Fruit fly (Drosophila melanogaster): ENCODE data around the gene Ubx.

Gene Ubx

dm6 chr3R:16614241-16614640 lies 120.0 kb downstream of the Ubx start, which contains the start of gene CG10340 (continued):
- TF ChIP-seq CG32532 (GFP tag; IDR thresholded peaks at IDR 0.05) (0 out of 2 replicates have a peak, but pooled peaks have one; percentile 39), Dll (GFP tag; IDR thresholded peaks at IDR 0.05; ENCODE audit: partially characterized antibody) (peak; percentile 87), Dbx (GFP tag; IDR thresholded peaks at IDR 0.05) (peak; percentile 43; the same call in 1 of the 3 replicates), onecut (GFP tag; IDR thresholded peaks at IDR 0.05) (peak; percentile 71), CG7786 (GFP tag; optimal IDR thresholded peaks at IDR 0.05) (no peak), amos (GFP tag; IDR thresholded peaks at IDR 0.05; ENCODE audit: partially characterized antibody) (peak; percentile 83), slbo (GFP tag; IDR thresholded peaks at IDR 0.05) (peak; percentile 45; the same call in 1 of the 2 replicates), pzg (GFP tag; optimal IDR thresholded peaks at IDR 0.05) (peak; percentile 59), CG30403 (GFP tag; optimal IDR thresholded peaks at IDR 0.05) (peak; percentile 9), bbx (GFP tag; IDR thresholded peaks at IDR 0.05; ENCODE audit: partially characterized antibody) (peak; percentile 85), tna (GFP tag; IDR thresholded peaks at IDR 0.05; ENCODE audit: partially characterized antibody) (peak; percentile 18; the same call in 1 of the 2 replicates), CG34224 (GFP tag; IDR thresholded peaks at IDR 0.05; ENCODE audit: partially characterized antibody) (peak; percentile 84), luna (GFP tag; optimal IDR thresholded peaks at IDR 0.05) (no peak), al (GFP tag; IDR thresholded peaks at IDR 0.05) (0 out of 2 replicates have a peak, but pooled peaks have one; percentile 7), Rfx (GFP tag; IDR thresholded peaks at IDR 0.05) (peak; percentile 65), ranshi (GFP tag; IDR thresholded peaks at IDR 0.05) (no peak), CG16813 (GFP tag; IDR thresholded peaks at IDR 0.05; ENCODE audit: partially characterized antibody) (peak; percentile 80), CG12236 (GFP tag; optimal IDR thresholded peaks at IDR 0.05) (no peak), CG7839 (tag; optimal IDR thresholded peaks at IDR 0.05) (no peak), nmo (GFP tag; optimal IDR thresholded peaks at IDR 0.05) (peak; percentile 49), inv (GFP tag; IDR thresholded peaks at IDR 0.05; ENCODE audit: partially characterized antibody) (peak; percentile 66), mam (GFP tag; optimal IDR thresholded peaks at IDR 0.05) (peak; percentile 4), prd (optimal IDR thresholded peaks at IDR 0.05) (no peak), prd (GFP tag; IDR thresholded peaks at IDR 0.05) (peak; percentile 30; the same call in 1 of the 3 replicates), CG12659 (GFP tag; optimal IDR thresholded peaks at IDR 0.05) (peak; percentile 45), BEAF-32 (GFP tag; optimal IDR thresholded peaks at IDR 0.05) (peak; percentile 81), Scr (GFP tag; IDR thresholded peaks at IDR 0.05; ENCODE audit: partially characterized antibody) (peak; percentile 83), CG9437 (GFP tag; optimal IDR thresholded peaks at IDR 0.05) (no peak), CG7987 (GFP tag; optimal IDR thresholded peaks at IDR 0.05) (no peak), Xbp1 (GFP tag; optimal IDR thresholded peaks at IDR 0.05) (peak; percentile 18), CG13424 (tag; optimal IDR thresholded peaks at IDR 0.05) (peak; percentile 11), CG15696 (tag; optimal IDR thresholded peaks at IDR 0.05) (peak; percentile 11), nerfin-2 (GFP tag; IDR thresholded peaks at IDR 0.05; ENCODE audit: partially characterized antibody) (peak; percentile 59), CG14710 (tag; optimal IDR thresholded peaks at IDR 0.05) (peak; percentile 51), Dp (GFP tag; optimal IDR thresholded peaks at IDR 0.05) (peak; percentile 78), CG15601 (tag; optimal IDR thresholded peaks at IDR 0.05) (peak; percentile 33), lilli (GFP tag; optimal IDR thresholded peaks at IDR 0.05) (peak; percentile 31), CG11247 (GFP tag; IDR thresholded peaks at IDR 0.05) (no peak), ewg (GFP tag; optimal IDR thresholded peaks at IDR 0.05) (peak; percentile 91), Opbp (GFP tag; IDR thresholded peaks at IDR 0.05; ENCODE audit: partially characterized antibody) (peak; percentile 87), CG13775 (GFP tag; optimal IDR thresholded peaks at IDR 0.05) (peak; percentile 31), zen2 (GFP tag; IDR thresholded peaks at IDR 0.05; ENCODE audit: partially characterized antibody) (peak; percentile 77), Hmr (GFP tag; optimal IDR thresholded peaks at IDR 0.05) (no peak), ssp (GFP tag; IDR thresholded peaks at IDR 0.05) (no peak), CG7963 (GFP tag; IDR thresholded peaks at IDR 0.05; ENCODE audit: partially characterized antibody) (peak; percentile 53; the same call in 1 of the 3 replicates), dpn (GFP tag; optimal IDR thresholded peaks at IDR 0.05) (no peak), CG12391 (tag; optimal IDR thresholded peaks at IDR 0.05) (peak; percentile 11), gem (tag; optimal IDR thresholded peaks at IDR 0.05) (no peak)

Measured in whole organism, embryonic.